Worm (Caenorhabditis elegans) whole organism, L2 larva: Measurements from ENCODE around the gene pha-2.
A peak's percentile ranks its signal among the peaks of the same experiment; 100 is the strongest.

ENCODE experiments used
- F13H6.1 ChIP-seq: sonication (generic microtip); optimal IDR thresholded peaks from 2 replicates; lab custom pipeline; 2016; ENCODE audit warnings: missing genetic modification characterization, missing compliant biosample characterization
- ceh-16 ChIP-seq: fragments of 150-350 bp; optimal IDR thresholded peaks from 2 replicates; lab custom pipeline; 2014; ENCODE audit warnings: missing biosample characterization, missing genetic modification characterization
- egl-27 ChIP-seq: sonication (generic microtip); optimal IDR thresholded peaks from 3 replicates; lab custom pipeline; 2017; ENCODE audit warnings: missing biosample characterization, missing genetic modification reagents, missing genetic modification characterization
- elt-1 ChIP-seq: fragments of 150-350 bp; optimal IDR thresholded peaks from 2 replicates; lab custom pipeline; 2014; ENCODE audit warnings: missing biosample characterization, missing genetic modification characterization
- elt-3 ChIP-seq: sonication (generic microtip); optimal IDR thresholded peaks from 2 replicates; lab custom pipeline; 2017; ENCODE audit warnings: missing biosample characterization, missing genetic modification characterization
- lin-13 ChIP-seq: fragments of 150-350 bp; optimal IDR thresholded peaks from 2 replicates; lab custom pipeline; 2014; ENCODE audit warnings: missing biosample characterization, missing genetic modification reagents, missing genetic modification characterization
- nhr-12 ChIP-seq: fragments of 150-350 bp; optimal IDR thresholded peaks from 2 replicates; lab custom pipeline; 2014; ENCODE audit warnings: missing biosample characterization, missing genetic modification characterization
- nhr-23 ChIP-seq: fragments of 150-350 bp; optimal IDR thresholded peaks from 2 replicates; lab custom pipeline; 2014; ENCODE audit warnings: missing biosample characterization, missing genetic modification reagents, missing genetic modification characterization
- sma-3 ChIP-seq: sonication (generic microtip); optimal IDR thresholded peaks from 2 replicates; lab custom pipeline; 2016; ENCODE audit warnings: missing genetic modification reagents, missing genetic modification characterization, missing compliant biosample characterization
- ztf-11 ChIP-seq: sonication (generic microtip); optimal IDR thresholded peaks from 2 replicates; lab custom pipeline; 2017; ENCODE audit warnings: missing biosample characterization, missing genetic modification characterization

ce11 chrX:608392-608791 is 28.4 kb downstream of the pha-2 start, which contains the start of gene F13C5.5:
- TF ChIP-seq nhr-12 (tag; lab: Kevin White, UChicago) = no peak
- TF ChIP-seq elt-1 = no peak
- no peak for TF ChIP-seq ceh-16
- TF ChIP-seq F13H6.1 = peak; percentile 18
- no peak for TF ChIP-seq sma-3 (GFP tag; lab: Kevin White, UChicago)
- TF ChIP-seq nhr-23 (tag; lab: Kevin White, UChicago) = no peak
- no peak for TF ChIP-seq egl-27 (tag; lab: Kevin White, UChicago)
- TF ChIP-seq elt-3 (tag; lab: Kevin White, UChicago) = no peak
- TF ChIP-seq ztf-11 = no peak
- no peak for TF ChIP-seq lin-13
